Worm (Caenorhabditis elegans) whole organism, midembryonic: ENCODE results near the gene fbxb-3.
"Not testable (repeated sequence)": the region's sequence is repeated elsewhere in the genome, so short reads cannot be mapped to it uniquely, and the experiment has no call there.

Source experiments
- T22C8.4 ChIP-seq: fragments of 200-800 bp; sonication (Bioruptor generic); IDR thresholded peaks from 2 replicates; pipeline ENCODE4 v1.3.6; 2022; ENCODE audit warnings: missing genetic modification characterization, missing compliant biosample characterization
- flt-1 ChIP-seq: fragments of 200-800 bp; sonication (Bioruptor generic); IDR thresholded peaks from 2 replicates; pipeline ENCODE4 v1.3.6; 2022; ENCODE audit warnings: missing genetic modification characterization, missing compliant biosample characterization
- med-1 ChIP-seq: sonication (generic microtip); optimal IDR thresholded peaks from 2 replicates; lab custom pipeline; 2017; ENCODE audit warnings: missing genetic modification characterization, mild to moderate bottlenecking, missing compliant biosample characterization, antibody characterized with exemption, missing genetic modification reagents; ENCODE audit not compliant: insufficient read depth
- tab-1 ChIP-seq: fragments of 200-800 bp; sonication (Bioruptor generic); IDR thresholded peaks from 2 replicates; pipeline ENCODE4 v1.3.6; 2022; ENCODE audit warnings: missing genetic modification characterization, missing compliant biosample characterization
- ztf-23 ChIP-seq: fragments of 200-800 bp; sonication (Bioruptor generic); IDR thresholded peaks from 2 replicates; pipeline ENCODE4 v1.3.6; 2022; ENCODE audit warnings: missing genetic modification reagents, missing genetic modification characterization, missing compliant biosample characterization
- ztf-29 ChIP-seq: fragments of 200-800 bp; sonication (Bioruptor generic); IDR thresholded peaks from 2 replicates; pipeline ENCODE4 v1.3.6; 2022; ENCODE audit warnings: missing genetic modification reagents, missing genetic modification characterization, missing compliant biosample characterization

- TF ChIP-seq med-1 (GFP tag; lab: Kevin White, UChicago); ztf-23; flt-1; T22C8.4; tab-1 (GFP tag; lab: Robert Waterston, UW); ztf-29 (GFP tag; lab: Robert Waterston, UW): not testable (repeated sequence)
Measured at ce11 chrIV:11828012-11828411, 10.7 kb upstream of the fbxb-3 start, which contains the start of gene M117.6.
